Fruit fly (Drosophila melanogaster) whole organism, embryonic: ENCODE measurements around the gene aralar1.
A peak's percentile ranks its signal among the peaks of the same experiment; 100 is the strongest.

ENCODE experiments used
- B-H1 ChIP-seq: fragments of 200-800 bp; sonication (Bioruptor generic); IDR thresholded peaks from 3 replicates; pipeline ENCODE4 v1.3.6; 2022; ENCODE audit warnings: missing biosample characterization, missing genetic modification characterization
- CG10543 ChIP-seq: fragments of 200-800 bp; sonication (Bioruptor generic); optimal IDR thresholded peaks from 3 replicates; lab custom pipeline; 2017; ENCODE audit warnings: missing biosample characterization, mild to moderate bottlenecking, missing genetic modification characterization, moderate library complexity
- CG11093 ChIP-seq: fragments of 200-800 bp; sonication (Bioruptor generic); IDR thresholded peaks from 3 replicates; pipeline ENCODE4 v1.3.6; 2022; ENCODE audit warnings: missing biosample characterization, missing genetic modification characterization
- CG12219 ChIP-seq: fragments of 200-800 bp; sonication (Bioruptor generic); optimal IDR thresholded peaks from 3 replicates; lab custom pipeline; 2018; ENCODE audit warnings: missing biosample characterization, mild to moderate bottlenecking, missing genetic modification characterization
- CG12391 ChIP-seq: fragments of 200-800 bp; sonication (Bioruptor generic); optimal IDR thresholded peaks from 3 replicates; lab custom pipeline; 2018; ENCODE audit warnings: missing biosample characterization, mild to moderate bottlenecking, missing genetic modification characterization, moderate library complexity
- CG13287 ChIP-seq: fragments of 200-800 bp; sonication (Bioruptor generic); IDR thresholded peaks from 2 replicates; pipeline ENCODE4 v1.3.6; 2022; ENCODE audit warnings: missing biosample characterization, missing genetic modification characterization; ENCODE audit not compliant: partially characterized antibody
- CG14014 ChIP-seq: fragments of 200-800 bp; sonication (Bioruptor generic); IDR thresholded peaks from 2 replicates; pipeline ENCODE4 v1.3.6; 2022; ENCODE audit warnings: missing biosample characterization, missing genetic modification characterization
- CG1529 ChIP-seq: fragments of 200-800 bp; sonication (Bioruptor generic); optimal IDR thresholded peaks from 3 replicates; lab custom pipeline; 2018; ENCODE audit warnings: missing biosample characterization, missing genetic modification characterization
- CG2129 ChIP-seq: fragments of 200-800 bp; sonication (Bioruptor generic); IDR thresholded peaks from 2 replicates; pipeline ENCODE4 v1.3.6; 2022; ENCODE audit warnings: missing biosample characterization, missing genetic modification characterization; ENCODE audit not compliant: partially characterized antibody
- CG3281 ChIP-seq: fragments of 200-800 bp; sonication (Bioruptor generic); optimal IDR thresholded peaks from 3 replicates; lab custom pipeline; 2017; ENCODE audit warnings: missing biosample characterization, mild to moderate bottlenecking, missing genetic modification characterization
- CG3838 ChIP-seq: fragments of 200-800 bp; sonication (Bioruptor generic); optimal IDR thresholded peaks from 3 replicates; lab custom pipeline; 2016; ENCODE audit warnings: missing biosample characterization, missing genetic modification characterization
- CG6175 ChIP-seq: fragments of 200-800 bp; sonication (Bioruptor generic); IDR thresholded peaks from 3 replicates; pipeline ENCODE4 v1.3.6; 2022; ENCODE audit warnings: missing biosample characterization, missing genetic modification characterization
- CG6654 ChIP-seq: fragments of 200-800 bp; sonication (Bioruptor generic); optimal IDR thresholded peaks from 2 replicates; lab custom pipeline; 2017; ENCODE audit warnings: missing biosample characterization, mild to moderate bottlenecking, missing genetic modification characterization
- CG6791 ChIP-seq: fragments of 200-800 bp; sonication (Bioruptor generic); IDR thresholded peaks from 3 replicates; pipeline ENCODE4 v1.3.6; 2022; ENCODE audit warnings: missing biosample characterization, missing genetic modification characterization; ENCODE audit not compliant: partially characterized antibody
- CG7963 ChIP-seq: fragments of 200-800 bp; sonication (Bioruptor generic); IDR thresholded peaks from 3 replicates; pipeline ENCODE4 v1.3.6; 2022; ENCODE audit warnings: missing biosample characterization, missing genetic modification characterization; ENCODE audit not compliant: partially characterized antibody
- CG8388 ChIP-seq: fragments of 200-800 bp; sonication (Bioruptor generic); optimal IDR thresholded peaks from 2 replicates; lab custom pipeline; 2019; ENCODE audit warnings: missing biosample characterization, mild to moderate bottlenecking, missing genetic modification characterization, moderate library complexity
- Camta ChIP-seq: fragments of 200-800 bp; sonication (Bioruptor generic); optimal IDR thresholded peaks from 2 replicates; lab custom pipeline; 2016; ENCODE audit warnings: missing biosample characterization, missing genetic modification characterization
- Dek ChIP-seq: fragments of 200-800 bp; sonication (Bioruptor generic); optimal IDR thresholded peaks from 3 replicates; lab custom pipeline; 2019; ENCODE audit warnings: missing biosample characterization, mild to moderate bottlenecking, missing genetic modification characterization, moderate library complexity
- Ets65A ChIP-seq: fragments of 200-800 bp; sonication (Bioruptor generic); peaks from one replicate; lab custom pipeline; 2016; ENCODE audit warnings: missing biosample characterization, missing genetic modification characterization
- HHEX ChIP-seq: fragments of 200-800 bp; sonication (Bioruptor generic); optimal IDR thresholded peaks from 3 replicates; lab custom pipeline; 2017; ENCODE audit warnings: missing biosample characterization, mild to moderate bottlenecking, missing genetic modification characterization, missing genetic modification reagents
- HLH4C ChIP-seq: fragments of 200-800 bp; sonication (Bioruptor generic); IDR thresholded peaks from 3 replicates; pipeline ENCODE4 v1.3.6; 2022; ENCODE audit warnings: missing biosample characterization, missing genetic modification characterization; ENCODE audit not compliant: partially characterized antibody
- Hmx ChIP-seq: fragments of 200-800 bp; sonication (Bioruptor generic); optimal IDR thresholded peaks from 2 replicates; lab custom pipeline; 2016; ENCODE audit warnings: missing biosample characterization, missing genetic modification characterization
- Lhr ChIP-seq: fragments of 200-800 bp; sonication (Bioruptor generic); optimal IDR thresholded peaks from 3 replicates; lab custom pipeline; 2017; ENCODE audit warnings: mild to moderate bottlenecking, missing biosample characterization, missing genetic modification reagents, missing genetic modification characterization
- Meics ChIP-seq: fragments of 200-800 bp; sonication (Bioruptor generic); optimal IDR thresholded peaks from 2 replicates; lab custom pipeline; 2017; ENCODE audit warnings: missing biosample characterization, mild to moderate bottlenecking, missing genetic modification characterization
- Sox102F ChIP-seq: fragments of 200-800 bp; sonication (Bioruptor generic); optimal IDR thresholded peaks from 2 replicates; lab custom pipeline; 2018; ENCODE audit warnings: missing biosample characterization, mild to moderate bottlenecking, missing genetic modification characterization, moderate library complexity
- Usf ChIP-seq: fragments of 200-800 bp; sonication (Bioruptor generic); optimal IDR thresholded peaks from 2 replicates; lab custom pipeline; 2017; ENCODE audit warnings: missing genotype, missing biosample characterization, missing genetic modification characterization
- Xrp1 ChIP-seq: fragments of 200-800 bp; sonication (Bioruptor generic); IDR thresholded peaks from 2 replicates; pipeline ENCODE4 v1.3.6; 2022; ENCODE audit warnings: missing biosample characterization, missing genetic modification characterization
- bab2 ChIP-seq: fragments of 200-800 bp; sonication (Bioruptor generic); optimal IDR thresholded peaks from 2 replicates; lab custom pipeline; 2016; ENCODE audit warnings: missing biosample characterization, missing genetic modification characterization
- bowl ChIP-seq: fragments of 200-800 bp; sonication (Bioruptor generic); IDR thresholded peaks from 2 replicates; pipeline ENCODE4 v1.3.6; 2022; ENCODE audit warnings: missing biosample characterization, missing genetic modification characterization
- caup ChIP-seq: fragments of 200-800 bp; sonication (Bioruptor generic); optimal IDR thresholded peaks from 3 replicates; lab custom pipeline; 2017; ENCODE audit warnings: missing biosample characterization, mild to moderate bottlenecking, missing genetic modification characterization, moderate library complexity; ENCODE audit not compliant: severe bottlenecking
- chif ChIP-seq, 2 experiments: fragments of 200-800 bp; sonication (Bioruptor generic); optimal IDR thresholded peaks; 3 replicates each; lab custom pipeline; 2016; ENCODE audit warnings: missing biosample characterization in 2 of 2, missing genetic modification characterization in 2 of 2
- crp ChIP-seq, 2 experiments: fragments of 200-800 bp; sonication (Bioruptor generic); optimal IDR thresholded peaks; 2 replicates in 1 of 2; 3 replicates in 1 of 2; lab custom pipeline; 2017; ENCODE audit warnings: missing biosample characterization in 2 of 2, missing genetic modification characterization in 2 of 2, mild to moderate bottlenecking in 1 of 2, moderate library complexity in 1 of 2
- eve ChIP-seq, 2 experiments: fragments of >200 bp; optimal IDR thresholded peaks; 2 replicates each; lab custom pipeline; 2017; ENCODE audit warnings: missing biosample characterization in 2 of 2, missing genetic modification characterization in 2 of 2
- gem ChIP-seq: fragments of 200-800 bp; sonication (Bioruptor generic); optimal IDR thresholded peaks from 2 replicates; lab custom pipeline; 2019; ENCODE audit warnings: missing biosample characterization, mild to moderate bottlenecking, missing genetic modification characterization, moderate library complexity
- jumu ChIP-seq: fragments of 200-800 bp; sonication (Bioruptor generic); optimal IDR thresholded peaks from 3 replicates; lab custom pipeline; 2016; ENCODE audit warnings: missing biosample characterization, missing genetic modification characterization
- lbe ChIP-seq: fragments of 200-800 bp; sonication (Bioruptor generic); optimal IDR thresholded peaks from 2 replicates; lab custom pipeline; 2016; ENCODE audit warnings: missing biosample characterization, mild to moderate bottlenecking, missing genetic modification characterization
- maf-S ChIP-seq: fragments of 200-800 bp; sonication (Bioruptor generic); optimal IDR thresholded peaks from 2 replicates; lab custom pipeline; 2016; ENCODE audit warnings: missing biosample characterization, missing genetic modification characterization
- ranshi ChIP-seq: fragments of 200-800 bp; sonication (Bioruptor generic); IDR thresholded peaks from 2 replicates; pipeline ENCODE4 v1.3.6; 2022; ENCODE audit warnings: missing biosample characterization, missing genetic modification characterization
- sd ChIP-seq: fragments of 200-800 bp; sonication (Bioruptor generic); optimal IDR thresholded peaks from 3 replicates; lab custom pipeline; 2018; ENCODE audit warnings: missing biosample characterization, mild to moderate bottlenecking, missing genetic modification characterization, moderate library complexity
- sens ChIP-seq: fragments of 200-800 bp; sonication (Bioruptor generic); peaks from one replicate; lab custom pipeline; 2016; ENCODE audit warnings: missing biosample characterization, missing genetic modification characterization
- sens-2 ChIP-seq: fragments of 200-800 bp; sonication (Bioruptor generic); IDR thresholded peaks from 2 replicates; pipeline ENCODE4 v1.3.6; 2022; ENCODE audit warnings: missing biosample characterization, missing genetic modification characterization
- ssp ChIP-seq: fragments of 200-800 bp; sonication (Bioruptor generic); IDR thresholded peaks from 2 replicates; pipeline ENCODE4 v1.3.6; 2022; ENCODE audit warnings: missing biosample characterization, missing genetic modification characterization
- stc ChIP-seq: fragments of 200-800 bp; sonication (Bioruptor generic); IDR thresholded peaks from 2 replicates; pipeline ENCODE4 v1.3.6; 2022; ENCODE audit warnings: missing biosample characterization, missing genetic modification characterization
- stwl ChIP-seq: fragments of 200-800 bp; sonication (Bioruptor generic); optimal IDR thresholded peaks from 3 replicates; lab custom pipeline; 2018; ENCODE audit warnings: missing biosample characterization, mild to moderate bottlenecking, missing genetic modification characterization, moderate library complexity
- unc-4 ChIP-seq: fragments of 200-800 bp; sonication (Bioruptor generic); IDR thresholded peaks from 2 replicates; pipeline ENCODE4 v1.3.6; 2022; ENCODE audit warnings: missing biosample characterization, missing genetic modification characterization; ENCODE audit not compliant: partially characterized antibody
- usp ChIP-seq: fragments of >200 bp; optimal IDR thresholded peaks from 2 replicates; lab custom pipeline; 2017; ENCODE audit warnings: missing biosample characterization, missing genetic modification characterization
- zen2 ChIP-seq: fragments of 200-800 bp; sonication (Bioruptor generic); IDR thresholded peaks from 3 replicates; pipeline ENCODE4 v1.3.6; 2022; ENCODE audit warnings: missing biosample characterization, missing genetic modification characterization; ENCODE audit not compliant: partially characterized antibody
- zfh2 ChIP-seq: fragments of 200-800 bp; sonication (Bioruptor generic); optimal IDR thresholded peaks from 2 replicates; lab custom pipeline; 2016; ENCODE audit warnings: missing biosample characterization, missing genetic modification characterization

aralar1 gene

DNA sequence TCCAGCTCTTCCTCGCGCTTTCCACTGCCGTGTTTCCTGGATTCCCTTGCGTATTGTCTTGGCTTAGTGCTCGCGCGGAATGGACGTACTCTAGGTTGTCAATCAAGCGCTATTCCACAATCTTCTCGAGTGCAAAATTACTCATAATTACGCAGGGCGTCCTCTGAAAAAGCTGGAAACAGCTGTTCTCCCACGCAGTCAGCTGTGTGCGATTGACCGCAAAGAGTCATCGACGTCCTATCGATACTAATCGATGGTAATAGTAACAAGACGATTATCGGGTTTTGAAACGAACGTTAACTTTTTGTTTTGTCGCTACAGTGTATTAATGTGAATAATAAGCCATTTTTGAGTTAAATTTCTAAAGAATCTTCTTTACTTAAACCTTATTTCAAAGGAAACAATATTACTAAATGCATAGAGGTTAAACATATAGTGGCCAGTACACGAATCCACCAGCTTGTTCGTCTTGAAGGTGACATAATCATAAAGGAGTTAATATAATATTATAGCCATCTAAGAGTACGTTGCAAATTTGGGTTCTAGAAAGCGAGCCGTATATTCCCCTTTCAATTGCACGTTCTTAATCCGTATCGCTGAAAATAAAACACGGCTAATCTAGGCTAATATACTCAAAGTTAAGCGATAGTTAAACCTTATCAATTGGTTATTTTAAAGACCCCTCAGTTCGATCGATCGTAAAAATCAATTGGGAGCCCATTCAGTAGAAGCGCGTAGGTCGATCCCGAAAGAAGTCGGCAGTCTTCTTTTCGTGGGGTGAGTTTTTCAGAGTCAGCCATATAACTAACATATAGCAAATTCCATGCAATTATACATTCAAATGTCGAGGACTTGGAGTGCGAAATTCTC lies 3.6 kb upstream of the aralar1 start, which contains the start of the genes CG2224 and CDase (continued):
- TF ChIP-seq CG6175 = no peak
- TF ChIP-seq CG1529 = no peak
- no peak for TF ChIP-seq Dek (tag; lab: Kevin White, UChicago)
- no peak for TF ChIP-seq Lhr (GFP tag; lab: Kevin White, UChicago)
- peak; percentile 97 for TF ChIP-seq zen2 (GFP tag; lab: Robert Waterston, UW)
- no peak for TF ChIP-seq jumu (GFP tag; lab: Kevin White, UChicago)
- no peak for TF ChIP-seq sd (tag; lab: Kevin White, UChicago)
- no peak for TF ChIP-seq B-H1
- TF ChIP-seq maf-S (GFP tag; lab: Kevin White, UChicago) = no peak
- peak; percentile 63; the same call in 1 of the 2 replicates for TF ChIP-seq CG2129 (GFP tag; lab: Robert Waterston, UW)
- no peak for TF ChIP-seq Xrp1
- no peak for TF ChIP-seq CG12391 (tag; lab: Kevin White, UChicago)
- TF ChIP-seq usp (GFP tag; lab: Kevin White, UChicago) = no peak
- no peak for TF ChIP-seq lbe
- no peak for TF ChIP-seq bab2 (GFP tag; lab: Kevin White, UChicago)
- no peak for TF ChIP-seq CG10543 (GFP tag; lab: Kevin White, UChicago)
- peak; percentile 93 for TF ChIP-seq HLH4C (GFP tag; lab: Robert Waterston, UW)
- no peak for TF ChIP-seq CG8388 (GFP tag; lab: Kevin White, UChicago)
- TF ChIP-seq crp (GFP tag; optimal IDR thresholded peaks at IDR 0.05; lab: Kevin White, UChicago) = peak; percentile 89 to 99
- no peak for TF ChIP-seq Meics (GFP tag; lab: Kevin White, UChicago)
- peak; percentile 96 for TF ChIP-seq unc-4 (GFP tag; lab: Robert Waterston, UW)
- no peak for TF ChIP-seq stc
- TF ChIP-seq gem = no peak
- TF ChIP-seq Ets65A (GFP tag; lab: Kevin White, UChicago) = peak; percentile 35
- no peak for TF ChIP-seq zfh2 (GFP tag; lab: Kevin White, UChicago)
- TF ChIP-seq eve (GFP tag; optimal IDR thresholded peaks at IDR 0.05; lab: Kevin White, UChicago) = no peak
- TF ChIP-seq caup (GFP tag; lab: Kevin White, UChicago) = no peak
- TF ChIP-seq stwl (tag; lab: Kevin White, UChicago) = peak; percentile 47
- peak; percentile 55 for TF ChIP-seq sens
- TF ChIP-seq sens-2 (GFP tag; lab: Robert Waterston, UW) = no peak
- no peak for TF ChIP-seq ssp (GFP tag; lab: Robert Waterston, UW)
- TF ChIP-seq CG3281 (GFP tag; lab: Kevin White, UChicago) = no peak
- TF ChIP-seq HHEX (GFP tag; lab: Kevin White, UChicago) = no peak
- TF ChIP-seq CG3838 (GFP tag; lab: Kevin White, UChicago) = no peak
- TF ChIP-seq chif (GFP tag; optimal IDR thresholded peaks at IDR 0.05; lab: Kevin White, UChicago) = no peak
- peak; percentile 87 for TF ChIP-seq CG7963 (GFP tag; lab: Robert Waterston, UW)
- peak; percentile 97 for TF ChIP-seq CG13287 (GFP tag; lab: Robert Waterston, UW)
- TF ChIP-seq ranshi (GFP tag; lab: Robert Waterston, UW) = no peak
- TF ChIP-seq Usf (GFP tag; lab: Kevin White, UChicago) = no peak
- peak; percentile 92 for TF ChIP-seq CG6791 (GFP tag; lab: Robert Waterston, UW)
- TF ChIP-seq CG14014 (GFP tag; lab: Robert Waterston, UW) = no peak
- TF ChIP-seq bowl = no peak
- TF ChIP-seq Sox102F (GFP tag; lab: Kevin White, UChicago) = no peak
- TF ChIP-seq Camta (GFP tag; lab: Kevin White, UChicago) = no peak
- TF ChIP-seq CG11093 = no peak
- no peak for TF ChIP-seq CG12219 (GFP tag; lab: Kevin White, UChicago)
- TF ChIP-seq Hmx (GFP tag; lab: Kevin White, UChicago) = no peak
- TF ChIP-seq CG6654 (GFP tag; lab: Kevin White, UChicago) = no peak
